Fruit fly (Drosophila melanogaster) ovary, adult (tissue): Measurements from ENCODE around the gene CG33688.
A peak's percentile ranks its signal among the peaks of the same experiment; 100 is the strongest.

Source experiments
- CG17801 ChIP-seq: fragments of 200-800 bp; optimal IDR thresholded peaks from 2 replicates; lab custom pipeline; 2019; ENCODE audit warnings: missing biosample characterization, mild to moderate bottlenecking, missing genetic modification characterization, moderate library complexity; ENCODE audit not compliant: partially characterized antibody

CG33688 gene

DNA sequence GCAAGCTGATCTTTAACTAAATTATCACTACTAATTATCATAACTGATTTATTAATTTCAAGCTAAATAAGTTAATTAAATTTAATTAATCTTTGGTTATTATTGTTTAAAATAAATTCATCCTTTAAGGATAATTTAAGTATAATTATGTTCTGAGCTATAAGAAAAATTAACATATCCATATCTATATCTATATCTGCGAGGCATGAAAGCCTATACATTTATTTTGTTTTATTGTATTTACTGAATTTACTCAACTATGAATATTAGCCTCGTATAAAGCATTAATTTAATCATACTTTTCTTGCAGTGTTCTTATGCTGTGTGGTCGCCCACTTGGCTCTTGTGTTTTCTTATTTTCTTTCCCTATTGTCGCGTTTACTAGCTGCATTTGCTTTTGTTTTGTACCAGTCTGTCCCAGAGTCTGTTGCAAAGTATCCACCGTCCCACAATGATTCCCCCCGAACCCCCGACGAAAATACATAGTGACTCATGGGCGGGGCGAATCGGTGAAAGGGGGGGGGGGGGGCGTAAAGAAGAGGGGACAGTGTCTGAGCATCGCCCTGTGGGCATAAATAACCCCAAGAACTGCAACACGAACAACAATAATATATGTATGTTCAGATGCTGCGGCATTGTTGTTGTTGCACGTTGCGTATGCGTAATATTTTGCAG is 15.7 kb downstream of the CG33688 start:
- TF ChIP-seq CG17801, result no peak

DNA sequence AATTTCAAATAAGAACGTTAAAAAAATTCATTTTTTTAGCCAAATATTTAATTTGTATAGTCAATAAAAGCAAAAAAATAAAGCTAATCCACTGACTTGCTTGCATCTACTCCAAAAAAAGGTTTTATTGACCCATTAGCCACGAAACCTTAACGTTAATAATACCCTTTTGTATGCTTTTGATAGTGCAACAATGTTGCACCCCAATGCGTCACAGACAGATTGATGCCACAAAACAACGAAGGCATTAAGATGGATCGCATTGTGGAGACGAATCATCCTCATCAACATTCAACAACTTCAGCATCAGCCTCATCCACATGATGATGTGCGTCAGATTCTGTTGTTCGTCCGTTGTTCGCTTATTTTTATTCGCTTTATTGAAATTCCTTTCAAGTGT is 16.4 kb downstream of the CG33688 start:
- no peak for TF ChIP-seq CG17801

DNA sequence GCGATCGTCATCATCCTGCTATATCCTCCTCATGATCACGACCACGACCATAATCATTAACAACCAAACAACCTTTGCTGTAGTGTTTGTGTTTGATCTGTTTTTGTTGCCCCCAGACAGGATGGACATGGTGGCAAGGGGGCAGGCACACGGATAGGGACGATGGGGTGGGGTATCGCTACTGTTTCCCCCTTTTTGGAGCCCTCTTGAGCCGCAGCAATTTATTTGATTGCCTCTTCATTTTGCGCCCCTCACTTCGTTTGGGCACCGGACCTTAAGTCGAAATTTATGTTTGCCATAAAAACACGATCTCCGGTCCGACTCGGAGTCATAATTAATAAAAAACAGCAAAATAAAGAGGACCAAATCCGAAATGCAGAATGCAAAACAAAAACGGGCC is 16.8 kb downstream of the CG33688 start:
- no peak for TF ChIP-seq CG17801

DNA sequence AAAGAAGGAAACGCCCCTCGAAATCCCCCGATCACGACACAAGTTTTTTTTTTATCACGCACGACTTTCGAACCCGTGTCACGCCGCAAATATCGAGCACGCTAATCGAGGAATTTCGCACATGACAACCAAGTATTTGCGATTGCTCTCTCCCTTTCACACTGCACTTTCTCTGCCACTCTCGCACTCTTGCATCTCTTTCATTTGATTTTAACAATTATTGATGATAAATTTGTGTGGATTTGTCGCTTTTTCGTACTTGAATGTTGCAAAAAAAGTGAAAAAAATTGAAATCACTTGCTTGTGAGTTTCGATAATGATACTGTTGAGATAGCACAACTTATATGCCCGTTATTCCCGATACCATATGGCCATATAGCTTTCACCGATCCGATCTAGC is 18.2 kb downstream of the CG33688 start, which contains the start of gene CG13073:
TSS of gene CG13073 (minus strand) at position 101 of the 400 bp plus-strand sequence.
- no peak for TF ChIP-seq CG17801

DNA sequence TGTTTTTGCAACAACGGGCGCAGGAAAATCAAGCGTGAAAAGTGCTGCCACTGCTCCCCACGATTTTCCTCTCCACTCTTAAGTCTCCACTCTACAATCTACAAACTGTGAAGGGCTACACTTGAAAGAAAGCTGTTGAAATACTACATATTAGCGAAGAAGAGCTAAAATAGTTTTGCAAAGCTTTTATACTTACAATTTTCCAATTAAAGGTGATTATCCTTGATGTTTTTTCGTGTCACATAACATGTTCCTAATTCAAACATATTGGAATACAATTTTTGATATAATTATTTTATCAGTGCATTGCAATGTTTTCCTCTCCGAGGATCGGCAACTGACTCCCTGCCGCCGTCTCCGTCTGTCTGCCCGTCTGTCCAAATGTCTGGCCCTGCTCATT is 18.9 kb downstream of the CG33688 start:
- TF ChIP-seq CG17801, result no peak

DNA sequence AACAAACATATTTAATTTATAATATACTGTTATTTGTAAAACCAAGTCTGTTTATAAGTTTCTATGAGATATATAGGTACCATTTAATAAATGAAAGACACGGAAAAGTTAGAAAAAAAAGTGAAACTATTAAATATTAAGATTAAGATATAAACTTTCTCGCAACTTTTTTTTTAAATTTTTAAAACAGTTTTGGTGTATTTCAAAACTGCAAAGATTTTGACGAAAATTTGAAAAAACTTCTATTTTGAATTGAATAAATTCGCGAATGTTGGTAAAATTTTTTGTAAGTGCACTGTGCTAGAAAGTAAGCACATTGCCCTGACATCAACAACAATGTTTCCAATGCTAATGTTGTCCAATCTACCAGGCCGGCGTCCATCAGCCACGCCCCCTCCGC is 22.3 kb downstream of the CG33688 start:
- TF ChIP-seq CG17801, result no peak

DNA sequence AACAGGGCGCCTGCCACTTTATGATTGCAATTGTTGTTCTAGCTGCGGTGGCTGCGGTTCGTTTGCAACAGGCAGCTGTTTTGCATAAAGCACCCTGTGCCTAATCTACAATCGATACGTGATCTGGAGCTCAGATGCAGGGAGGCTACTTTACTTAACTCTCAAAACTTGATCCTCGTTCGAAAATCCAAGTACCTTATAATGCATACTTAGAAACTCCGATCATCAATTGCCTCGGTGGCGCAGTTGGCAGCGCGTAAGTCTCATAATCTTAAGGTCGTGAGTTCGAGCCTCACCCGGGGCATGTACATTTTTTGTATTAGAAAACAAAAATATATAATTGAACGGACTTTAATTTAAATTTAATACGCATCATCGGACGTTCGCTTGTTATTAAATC is 22.8 kb downstream of the CG33688 start:
- TF ChIP-seq CG17801, result no peak

DNA sequence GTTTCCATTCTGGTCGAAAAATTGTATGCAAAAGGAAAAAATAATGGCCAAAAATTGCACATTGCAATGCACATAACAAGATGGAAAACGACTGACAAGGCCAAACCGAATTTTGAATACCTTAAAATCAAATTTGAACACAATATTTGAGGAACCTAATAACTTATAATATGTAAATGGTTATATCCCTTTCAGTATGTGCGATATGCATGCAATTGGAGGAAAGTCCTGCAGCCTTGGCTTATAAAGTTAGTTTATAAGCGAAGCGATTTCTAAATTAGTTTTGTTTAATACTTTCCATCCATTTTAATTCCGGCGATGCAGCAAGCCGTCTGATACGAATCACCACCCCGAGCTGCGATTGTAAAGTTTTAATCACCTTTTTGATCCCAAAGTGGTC is 26.2 kb downstream of the CG33688 start:
- no peak for TF ChIP-seq CG17801

DNA sequence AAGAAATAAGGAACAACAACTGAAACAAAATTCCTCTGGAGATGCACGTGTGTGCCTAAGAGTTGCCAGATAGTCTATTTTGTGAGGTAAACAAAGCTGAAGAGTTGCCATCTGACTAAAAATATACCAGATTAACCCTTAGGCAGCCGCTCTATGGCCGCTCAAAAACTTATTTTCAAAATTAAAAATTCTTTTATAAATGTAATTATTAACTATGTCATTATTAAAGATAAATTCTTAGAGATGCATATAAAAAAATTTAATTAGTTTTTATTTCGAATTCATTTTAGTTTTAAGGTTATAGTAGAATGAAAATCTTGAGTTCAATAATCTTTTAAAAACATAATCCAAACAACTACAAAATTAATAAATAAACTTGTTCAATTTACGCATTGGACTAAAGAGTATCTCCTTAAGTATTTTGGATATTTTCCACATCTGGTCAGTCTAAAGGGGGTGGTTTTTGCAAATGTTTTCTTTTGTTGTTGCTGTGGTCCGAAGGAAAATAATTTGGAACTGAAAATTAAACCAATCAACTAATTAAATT is 29.7 kb downstream of the CG33688 start, which contains the start of gene Tmx3:
TSS of gene Tmx3 (plus strand) at position 442 of the 547 bp plus-strand sequence.
- TF ChIP-seq CG17801, result peak; percentile 71

DNA sequence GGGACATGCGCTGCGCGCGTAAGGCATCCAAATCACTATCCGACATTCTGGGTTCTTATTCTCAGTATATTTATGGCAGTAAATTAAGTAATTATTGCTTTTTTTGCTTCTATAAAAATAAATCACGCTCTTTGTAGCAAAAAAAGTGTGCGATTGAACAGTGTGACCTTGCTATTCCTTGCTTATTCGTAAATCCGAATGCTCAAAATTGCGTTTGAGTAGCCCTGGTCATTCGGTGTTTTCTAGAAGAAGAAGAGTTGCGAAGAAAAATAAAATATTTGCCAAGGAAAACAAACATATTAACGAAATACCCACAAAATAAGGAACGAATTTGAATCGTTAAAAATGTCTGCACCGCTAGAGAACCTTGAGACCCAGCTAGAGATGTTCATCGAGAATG is 32.8 kb downstream of the CG33688 start, which contains the start of the genes PDCD-5 and MED10:
TSS of gene PDCD-5 (minus strand) at position 182 of the 400 bp plus-strand sequence.
TSS of gene MED10 (plus strand) at position 228 of the 400 bp plus-strand sequence.
- TF ChIP-seq CG17801, result peak; percentile 60

DNA sequence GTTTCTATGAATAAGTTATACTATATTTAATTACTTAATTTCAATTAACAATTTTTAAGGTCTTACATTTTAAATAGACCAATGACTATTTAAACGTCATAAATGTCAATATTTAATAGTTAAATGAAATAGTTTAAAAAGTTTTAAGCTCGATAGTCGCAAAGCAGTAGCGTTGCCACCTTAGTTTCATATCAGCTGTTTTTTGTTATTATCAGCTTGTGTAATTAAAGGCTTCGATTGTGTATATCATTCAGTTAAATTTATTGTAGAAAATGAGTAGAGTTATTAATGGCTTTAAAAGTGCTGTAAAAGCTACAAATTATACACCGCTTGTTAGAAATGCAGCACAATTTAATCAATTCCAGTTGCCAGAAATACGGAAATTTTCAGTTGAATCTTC is 33.9 kb downstream of the CG33688 start, which contains the start of gene Hsc20:
TSS of gene Hsc20 (plus strand) at position 204 of the 400 bp plus-strand sequence.
- peak; percentile 11 for TF ChIP-seq CG17801

DNA sequence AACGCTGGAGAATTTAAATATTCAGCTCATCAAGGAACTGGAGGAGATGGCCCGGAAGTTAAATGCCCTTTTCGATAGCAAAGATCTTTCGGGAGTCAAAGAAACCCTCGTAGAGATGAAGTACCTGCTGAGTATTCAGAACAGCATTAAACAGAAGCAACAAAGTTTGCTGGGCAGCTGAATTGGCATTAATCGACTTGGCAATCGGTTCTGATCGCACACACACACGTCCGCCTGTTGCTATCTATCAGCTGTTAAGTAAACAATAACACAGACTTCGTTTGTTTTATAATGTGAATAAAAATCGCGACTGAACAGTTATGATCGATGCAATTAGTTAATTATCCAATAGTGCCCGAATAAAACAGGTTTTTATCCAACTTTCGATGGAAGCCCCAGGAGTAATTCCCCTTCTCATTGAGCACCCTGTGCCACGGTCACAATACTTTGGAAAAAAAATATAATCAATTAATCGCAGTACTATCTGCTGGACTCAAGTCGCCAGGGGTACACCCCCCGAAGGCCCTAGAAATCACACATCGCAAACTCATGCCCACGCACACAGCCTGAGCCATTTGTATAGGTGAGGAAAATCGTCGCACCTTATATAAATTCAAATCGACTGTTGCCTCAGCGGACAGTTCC is 35.0 kb downstream of the CG33688 start:
- no peak for TF ChIP-seq CG17801

DNA sequence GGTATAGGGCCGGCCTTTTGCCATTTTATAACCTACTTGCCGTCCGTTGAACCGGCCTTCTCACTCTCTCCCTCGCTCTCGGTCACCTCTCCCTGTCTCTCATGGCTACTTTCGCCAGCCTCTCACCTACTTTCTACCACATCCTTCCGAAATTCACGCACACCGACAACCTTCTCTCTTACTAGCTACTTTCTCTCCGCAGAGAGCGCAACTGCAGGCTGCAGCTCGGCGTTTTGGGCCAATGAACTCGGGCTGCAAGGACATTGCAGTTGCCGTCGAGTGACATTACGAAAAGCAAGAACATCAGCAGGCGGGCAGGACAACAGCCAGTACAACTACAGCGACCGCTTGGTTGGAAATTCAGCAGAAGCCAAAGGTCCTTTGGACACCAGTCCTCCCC is 42.3 kb downstream of the CG33688 start:
- no peak for TF ChIP-seq CG17801
